Worm (Caenorhabditis elegans) whole organism, L2 larva: ENCODE measurements around the gene bath-47.

Experiments used
- C34F6.9 ChIP-seq: fragments of 150-350 bp; optimal IDR thresholded peaks from 2 replicates; lab custom pipeline; 2014; ENCODE audit warnings: missing biosample characterization, missing genetic modification characterization
- F13H6.1 ChIP-seq: sonication (generic microtip); optimal IDR thresholded peaks from 2 replicates; lab custom pipeline; 2016; ENCODE audit warnings: missing genetic modification characterization, missing compliant biosample characterization
- R02D3.7 ChIP-seq: fragments of 150-350 bp; optimal IDR thresholded peaks from 2 replicates; lab custom pipeline; 2014; ENCODE audit warnings: missing biosample characterization, missing genetic modification characterization
- ama-1 ChIP-seq: fragments of 150-350 bp; optimal IDR thresholded peaks from 2 replicates; lab custom pipeline; 2018; ENCODE audit warnings: inconsistent platforms
- ceh-16 ChIP-seq: fragments of 150-350 bp; optimal IDR thresholded peaks from 2 replicates; lab custom pipeline; 2014; ENCODE audit warnings: missing biosample characterization, missing genetic modification characterization
- crh-2 ChIP-seq: sonication (generic microtip); optimal IDR thresholded peaks from 2 replicates; lab custom pipeline; 2017; ENCODE audit warnings: missing biosample characterization, missing genetic modification characterization
- gmeb-1 ChIP-seq: fragments of 150-350 bp; optimal IDR thresholded peaks from 2 replicates; lab custom pipeline; 2014; ENCODE audit warnings: missing biosample characterization, missing genetic modification characterization
- mbf-1 ChIP-seq: sonication (generic microtip); optimal IDR thresholded peaks from 2 replicates; lab custom pipeline; 2017; ENCODE audit warnings: missing biosample characterization, missing genetic modification characterization
- mdl-1 ChIP-seq, 2 experiments: fragments of 150-350 bp in 1 of 2; sonication (generic microtip) in 1 of 2; optimal IDR thresholded peaks; 2 replicates each; lab custom pipeline; 2017; ENCODE audit warnings: missing biosample characterization in 2 of 2, missing genetic modification characterization in 2 of 2
- nhr-129 ChIP-seq: fragments of 150-350 bp; optimal IDR thresholded peaks from 2 replicates; lab custom pipeline; 2014; ENCODE audit warnings: missing biosample characterization, missing genetic modification characterization
- nhr-21 ChIP-seq: fragments of 150-350 bp; optimal IDR thresholded peaks from 2 replicates; lab custom pipeline; 2014; ENCODE audit warnings: missing biosample characterization, missing genetic modification characterization
- nhr-23 ChIP-seq: fragments of 150-350 bp; optimal IDR thresholded peaks from 2 replicates; lab custom pipeline; 2014; ENCODE audit warnings: missing biosample characterization, missing genetic modification reagents, missing genetic modification characterization
- nhr-25 ChIP-seq: fragments of 150-350 bp; sonication (generic microtip); optimal IDR thresholded peaks from 3 replicates; lab custom pipeline; 2014; ENCODE audit warnings: missing biosample characterization, missing genetic modification characterization
- nhr-77 ChIP-seq: fragments of 150-350 bp; optimal IDR thresholded peaks from 2 replicates; lab custom pipeline; 2014; ENCODE audit warnings: missing biosample characterization, missing genetic modification characterization
- sem-4 ChIP-seq: fragments of 150-350 bp; optimal IDR thresholded peaks from 2 replicates; lab custom pipeline; 2014; ENCODE audit warnings: missing biosample characterization, missing genetic modification reagents, missing genetic modification characterization
- sma-3 ChIP-seq: sonication (generic microtip); optimal IDR thresholded peaks from 2 replicates; lab custom pipeline; 2016; ENCODE audit warnings: missing genetic modification reagents, missing genetic modification characterization, missing compliant biosample characterization
- unc-55 ChIP-seq: fragments of 150-350 bp; sonication (generic microtip); optimal IDR thresholded peaks from 3 replicates; lab custom pipeline; 2014; ENCODE audit warnings: missing biosample characterization, missing genetic modification reagents, missing genetic modification characterization
- unc-62 ChIP-seq: fragments of 150-350 bp; optimal IDR thresholded peaks from 2 replicates; lab custom pipeline; 2014; ENCODE audit warnings: missing biosample characterization, missing genetic modification reagents, missing genetic modification characterization

The bath-47 gene

ce11 chrII:1653397-1653796 is 51.8 kb downstream of the bath-47 start, which contains the start of gene fbxb-15:
TSS of gene fbxb-15 (minus strand) at chrII:1653497.
- TF ChIP-seq ama-1 (lab: Kevin White, UChicago): no peak
- no peak for TF ChIP-seq unc-62
- TF ChIP-seq nhr-77 (tag; lab: Kevin White, UChicago): no peak
- TF ChIP-seq nhr-129 (tag; lab: Kevin White, UChicago): no peak
- no peak for TF ChIP-seq sem-4 (tag; lab: Kevin White, UChicago)
- no peak for TF ChIP-seq R02D3.7
- TF ChIP-seq nhr-21 (tag; lab: Kevin White, UChicago): no peak
- TF ChIP-seq C34F6.9 (tag; lab: Kevin White, UChicago): no peak
- TF ChIP-seq mdl-1 (tag; optimal IDR thresholded peaks at IDR 0.05; lab: Kevin White, UChicago): no peak
- TF ChIP-seq ceh-16 (tag; lab: Kevin White, UChicago): no peak
- TF ChIP-seq unc-55 (GFP tag; lab: Kevin White, UChicago): no peak
- TF ChIP-seq crh-2 (tag; lab: Kevin White, UChicago): no peak
- no peak for TF ChIP-seq mbf-1 (tag; lab: Kevin White, UChicago)
- no peak for TF ChIP-seq sma-3 (GFP tag; lab: Kevin White, UChicago)
- no peak for TF ChIP-seq nhr-23 (tag; lab: Kevin White, UChicago)
- no peak for TF ChIP-seq F13H6.1 (tag; lab: Kevin White, UChicago)
- no peak for TF ChIP-seq gmeb-1 (tag; lab: Kevin White, UChicago)
- TF ChIP-seq nhr-25 (tag; lab: Kevin White, UChicago): no peak
